Worm (Caenorhabditis elegans): Measurements from ENCODE around the gene mth-2.

Gene mth-2

ce11 chrII:4226598-4227096 is 32.5 kb upstream of the mth-2 start, which contains the start of gene C16A11.4:
Gene C16A11.4, plus strand, starts transcription at chrII:4227046.
- no peak for TF ChIP-seq ceh-13 (GFP tag; optimal IDR thresholded peaks at IDR 0.05)

DNA sequence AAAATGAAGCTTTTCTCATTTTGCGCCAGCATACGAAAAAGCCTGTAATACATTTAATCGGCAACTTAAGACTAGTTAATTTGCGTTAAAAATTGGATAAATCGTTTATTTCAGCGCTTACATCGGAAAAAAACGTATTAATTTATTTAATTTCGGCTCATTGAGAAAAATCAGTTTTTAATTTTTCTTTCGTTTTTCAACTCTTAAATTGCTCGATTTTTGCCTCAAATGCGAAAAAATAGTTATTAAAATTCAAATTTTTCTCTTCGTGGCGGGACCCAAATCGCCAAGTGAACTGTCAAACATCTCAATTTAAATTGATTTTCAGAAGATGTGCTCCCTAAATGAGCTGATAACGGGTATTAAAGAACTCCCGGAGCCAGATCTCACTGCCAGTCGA is 28.9 kb upstream of the mth-2 start, which contains the start of gene C16A11.5:
TSS of gene C16A11.5 (plus strand) at position 323 of the 400 bp plus-strand sequence.
- no peak for TF ChIP-seq pes-1 (GFP tag; IDR thresholded peaks at IDR 0.05)
- TF ChIP-seq B0310.2 (tag; optimal IDR thresholded peaks at IDR 0.05): no peak
- no peak for TF ChIP-seq aly-1 (tag; optimal IDR thresholded peaks at IDR 0.05)
- TF ChIP-seq tra-4 (tag; optimal IDR thresholded peaks at IDR 0.05): no peak
- no peak for TF ChIP-seq hnd-1 (tag; optimal IDR thresholded peaks at IDR 0.05)
- TF ChIP-seq scrt-1 (GFP tag; IDR thresholded peaks at IDR 0.05): no peak
- no peak for TF ChIP-seq ets-7 (tag; optimal IDR thresholded peaks at IDR 0.05)
- no peak for TF ChIP-seq flt-1 (GFP tag; IDR thresholded peaks at IDR 0.05)
- no peak for TF ChIP-seq ceh-13 (GFP tag; optimal IDR thresholded peaks at IDR 0.05)
- TF ChIP-seq hmg-4 (GFP tag; optimal IDR thresholded peaks at IDR 0.05): no peak
- no peak for TF ChIP-seq ama-1 (optimal IDR thresholded peaks at IDR 0.05)
- TF ChIP-seq sea-1 (GFP tag; conservative IDR thresholded peaks at IDR 0.05): no peak
- no peak for TF ChIP-seq ceh-36 (tag; optimal IDR thresholded peaks at IDR 0.05)
- TF ChIP-seq tbx-11 (GFP tag; IDR thresholded peaks at IDR 0.05): no peak
- TF ChIP-seq tbx-37 (GFP tag; conservative IDR thresholded peaks at IDR 0.05): no peak
- no peak for TF ChIP-seq F13C5.2 (tag; optimal IDR thresholded peaks at IDR 0.05)
- no peak for TF ChIP-seq hmbx-1 (tag; optimal IDR thresholded peaks at IDR 0.05)

DNA sequence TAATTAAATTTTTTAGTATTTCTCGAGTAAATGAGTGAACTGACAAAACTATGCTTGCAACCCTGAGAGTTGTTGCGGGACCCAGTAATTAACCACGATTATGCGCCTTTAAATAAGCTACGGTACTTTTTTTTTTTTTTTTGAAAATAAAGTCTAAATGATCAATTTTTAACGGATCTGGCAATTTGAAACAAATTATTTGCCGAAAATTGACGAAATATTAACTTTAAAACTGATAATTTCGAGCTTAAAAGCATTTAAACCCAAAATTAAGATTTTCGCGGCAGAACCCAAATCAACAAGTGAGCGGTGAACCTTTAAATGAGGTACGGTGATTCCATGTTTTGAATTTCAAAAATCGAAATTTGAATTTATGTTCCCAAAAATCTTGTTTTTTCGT is 28.4 kb upstream of the mth-2 start:
- TF ChIP-seq flt-1 (GFP tag; IDR thresholded peaks at IDR 0.05) (no peak), hmg-4 (GFP tag; optimal IDR thresholded peaks at IDR 0.05) (no peak), B0310.2 (tag; optimal IDR thresholded peaks at IDR 0.05) (no peak), pes-1 (GFP tag; IDR thresholded peaks at IDR 0.05) (no peak), hmbx-1 (tag; optimal IDR thresholded peaks at IDR 0.05) (no peak), ceh-36 (tag; optimal IDR thresholded peaks at IDR 0.05) (no peak), aly-1 (tag; optimal IDR thresholded peaks at IDR 0.05) (no peak), F13C5.2 (tag; optimal IDR thresholded peaks at IDR 0.05) (no peak), ama-1 (optimal IDR thresholded peaks at IDR 0.05) (no peak), sea-1 (GFP tag; conservative IDR thresholded peaks at IDR 0.05) (no peak), hnd-1 (tag; optimal IDR thresholded peaks at IDR 0.05) (no peak), tbx-37 (GFP tag; conservative IDR thresholded peaks at IDR 0.05) (no peak), scrt-1 (GFP tag; IDR thresholded peaks at IDR 0.05) (no peak), ets-7 (tag; optimal IDR thresholded peaks at IDR 0.05) (no peak), tra-4 (tag; optimal IDR thresholded peaks at IDR 0.05) (no peak)

ce11 chrII:4219062-4219461 is 24.9 kb upstream of the mth-2 start, which contains the start of gene F31D5.1:
Gene F31D5.1, plus strand, starts transcription at chrII:4219362.
- TF ChIP-seq sea-1 (GFP tag; conservative IDR thresholded peaks at IDR 0.05): no peak
- TF ChIP-seq ets-7 (tag; optimal IDR thresholded peaks at IDR 0.05): no peak
- TF ChIP-seq B0310.2 (tag; optimal IDR thresholded peaks at IDR 0.05): no peak

DNA sequence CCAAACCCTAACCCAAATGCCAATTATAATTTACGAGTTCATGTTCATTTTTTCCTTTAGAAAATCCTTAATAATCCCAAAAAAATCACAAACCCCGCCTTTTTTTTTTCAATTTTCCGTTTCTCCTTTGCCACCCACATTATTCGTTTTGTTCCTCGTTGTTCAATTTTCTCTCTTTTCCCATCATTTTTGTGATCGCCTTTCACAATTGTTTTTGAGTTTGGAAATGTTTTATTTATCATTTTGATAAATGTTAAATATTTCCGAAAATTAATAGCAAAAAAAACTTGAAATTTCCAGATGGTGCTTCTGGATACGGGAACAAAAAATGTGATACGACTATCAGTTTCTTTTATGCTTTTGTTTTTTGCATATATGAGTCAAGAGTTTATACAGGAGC is 21.2 kb upstream of the mth-2 start, which contains the start of gene F31D5.2:
TSS of gene F31D5.2 (plus strand) at position 301 of the 400 bp plus-strand sequence.
- TF ChIP-seq aly-1 (tag; optimal IDR thresholded peaks at IDR 0.05) (no peak), flt-1 (GFP tag; IDR thresholded peaks at IDR 0.05) (no peak), sea-1 (GFP tag; conservative IDR thresholded peaks at IDR 0.05) (no peak), tra-4 (tag; optimal IDR thresholded peaks at IDR 0.05) (no peak), B0310.2 (tag; optimal IDR thresholded peaks at IDR 0.05) (no peak), hmg-4 (GFP tag; optimal IDR thresholded peaks at IDR 0.05) (no peak), scrt-1 (GFP tag; IDR thresholded peaks at IDR 0.05) (no peak)

ce11 chrII:4211113-4211512 is 17.0 kb upstream of the mth-2 start, which contains the start of gene F31D5.7:
Gene F31D5.7, plus strand, starts transcription at chrII:4211413.
- TF ChIP-seq ceh-13 (GFP tag; optimal IDR thresholded peaks at IDR 0.05) (no peak), tbx-11 (GFP tag; IDR thresholded peaks at IDR 0.05) (no peak), flt-1 (GFP tag; IDR thresholded peaks at IDR 0.05) (no peak), ama-1 (optimal IDR thresholded peaks at IDR 0.05) (no peak), hnd-1 (tag; optimal IDR thresholded peaks at IDR 0.05) (no peak), B0310.2 (tag; optimal IDR thresholded peaks at IDR 0.05) (no peak)

DNA sequence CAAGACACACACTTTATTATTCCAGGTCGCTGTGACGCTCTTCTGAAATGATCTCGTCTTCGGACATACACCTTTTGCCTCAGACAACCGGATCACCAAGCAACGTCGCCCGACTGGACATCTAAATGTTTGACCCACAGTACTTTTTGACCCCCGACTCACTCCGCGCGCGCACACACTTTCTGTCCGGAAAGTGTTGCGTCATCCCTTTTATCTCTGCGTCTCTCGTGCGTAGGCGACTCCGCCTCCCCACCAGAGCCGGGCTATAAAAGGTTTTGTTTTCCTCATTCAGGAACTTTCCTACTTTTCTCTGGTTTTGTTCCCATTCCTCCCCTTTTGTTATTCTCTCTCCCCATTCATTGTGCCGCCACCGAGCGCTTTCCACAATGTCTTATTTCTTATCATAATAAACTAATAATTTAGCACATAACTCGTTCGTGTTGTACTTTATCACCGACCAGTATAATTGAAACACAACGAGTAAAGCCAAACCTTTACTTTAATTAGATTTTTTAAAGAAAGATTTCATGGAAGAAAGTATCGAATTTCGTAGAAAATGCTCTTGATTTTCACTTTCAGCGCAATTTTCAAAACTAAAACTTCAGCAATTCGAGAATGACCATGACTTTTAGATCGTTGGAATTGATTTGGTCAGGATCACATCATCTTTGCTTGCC is 15.1 kb upstream of the mth-2 start, which contains the start of gene F31D5.6:
TSS of gene F31D5.6 (plus strand) at position 627 of the 677 bp plus-strand sequence.
- no peak for TF ChIP-seq B0310.2 (tag; optimal IDR thresholded peaks at IDR 0.05)
- 0 out of 2 replicates have a peak, but pooled peaks have one; percentile 43 for TF ChIP-seq sea-1 (GFP tag; conservative IDR thresholded peaks at IDR 0.05)

DNA sequence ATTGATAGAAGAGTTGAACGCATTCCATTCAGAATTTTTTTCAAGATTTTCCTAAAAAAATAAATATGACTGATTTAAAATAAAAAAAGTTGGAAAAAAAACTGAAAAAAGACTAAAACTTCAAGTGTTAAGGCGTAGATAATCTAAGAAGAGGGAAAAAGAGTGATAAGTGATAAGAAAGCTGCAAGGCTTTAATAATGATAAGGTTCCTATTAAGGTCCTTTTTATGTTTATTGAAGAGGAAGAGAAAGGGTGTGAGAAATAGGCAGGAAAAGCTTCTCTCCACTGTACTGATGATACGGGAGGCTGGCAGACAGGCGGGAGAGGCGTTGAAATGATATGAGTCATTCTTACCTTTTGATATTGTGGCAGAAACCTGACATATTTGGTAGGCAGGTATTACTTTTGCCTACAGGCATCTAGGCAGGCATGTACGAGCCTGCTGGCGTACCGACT is 9.6 kb upstream of the mth-2 start, which contains the start of gene mth-1:
TSS of gene mth-1 (minus strand) at position 51 of the 456 bp plus-strand sequence.
- TF ChIP-seq tbx-11 (GFP tag; IDR thresholded peaks at IDR 0.05) (no peak), hmg-4 (GFP tag; optimal IDR thresholded peaks at IDR 0.05) (no peak), aly-1 (tag; optimal IDR thresholded peaks at IDR 0.05) (no peak), scrt-1 (GFP tag; IDR thresholded peaks at IDR 0.05) (no peak)

Measured in whole organism, early embryonic.